Fruit fly (Drosophila melanogaster) whole organism, embryonic: Measurements from ENCODE around the gene ds.

Experiments used
- ATbp ChIP-seq: fragments of 200-800 bp; sonication (Bioruptor generic); optimal IDR thresholded peaks from 2 replicates; lab custom pipeline; 2017; ENCODE audit warnings: missing biosample characterization, mild to moderate bottlenecking, missing genetic modification characterization, missing genetic modification reagents
- CG10431 ChIP-seq: fragments of 200-800 bp; sonication (Bioruptor generic); optimal IDR thresholded peaks from 3 replicates; lab custom pipeline; 2018; ENCODE audit warnings: missing biosample characterization, mild to moderate bottlenecking, missing genetic modification characterization
- CG10979 ChIP-seq: fragments of 200-800 bp; sonication (Bioruptor generic); optimal IDR thresholded peaks from 2 replicates; lab custom pipeline; 2018; ENCODE audit warnings: missing biosample characterization, mild to moderate bottlenecking, missing genetic modification characterization, moderate library complexity
- CG11093 ChIP-seq: fragments of 200-800 bp; sonication (Bioruptor generic); IDR thresholded peaks from 3 replicates; pipeline ENCODE4 v1.3.6; 2022; ENCODE audit warnings: missing biosample characterization, missing genetic modification characterization
- CG11560 ChIP-seq: fragments of 200-800 bp; sonication (Bioruptor generic); IDR thresholded peaks from 3 replicates; pipeline ENCODE4 v1.3.6; 2022; ENCODE audit warnings: missing biosample characterization, missing genetic modification characterization
- CG11723 ChIP-seq: fragments of 200-800 bp; sonication (Bioruptor generic); optimal IDR thresholded peaks from 2 replicates; lab custom pipeline; 2017; ENCODE audit warnings: missing biosample characterization, mild to moderate bottlenecking, missing genetic modification characterization
- CG13424 ChIP-seq: fragments of 200-800 bp; sonication (Bioruptor generic); optimal IDR thresholded peaks from 2 replicates; lab custom pipeline; 2019; ENCODE audit warnings: missing biosample characterization, mild to moderate bottlenecking, missing genetic modification characterization, moderate library complexity
- CG14860 ChIP-seq: fragments of 200-800 bp; sonication (Bioruptor generic); IDR thresholded peaks from 3 replicates; pipeline ENCODE4 v1.3.6; 2022; ENCODE audit warnings: missing biosample characterization, missing genetic modification characterization; ENCODE audit not compliant: partially characterized antibody
- CG30020 ChIP-seq: fragments of 200-800 bp; optimal IDR thresholded peaks from 2 replicates; lab custom pipeline; 2019; ENCODE audit warnings: missing biosample characterization, mild to moderate bottlenecking, missing genetic modification characterization, moderate library complexity
- CG30403 ChIP-seq: fragments of 200-800 bp; sonication (Bioruptor generic); optimal IDR thresholded peaks from 3 replicates; lab custom pipeline; 2016; ENCODE audit warnings: missing biosample characterization, missing genetic modification characterization
- CG31441 ChIP-seq: fragments of 200-800 bp; sonication (Bioruptor generic); IDR thresholded peaks from 2 replicates; pipeline ENCODE4 v1.3.6; 2022; ENCODE audit warnings: missing biosample characterization, missing genetic modification characterization
- CG3163 ChIP-seq: fragments of 200-800 bp; sonication (Bioruptor generic); optimal IDR thresholded peaks from 3 replicates; lab custom pipeline; 2016; ENCODE audit warnings: missing biosample characterization, missing genetic modification characterization
- CG32767 ChIP-seq: fragments of 200-800 bp; sonication (Bioruptor generic); IDR thresholded peaks from 2 replicates; pipeline ENCODE4 v1.3.6; 2022; ENCODE audit warnings: missing biosample characterization, missing genetic modification characterization
- CG32772 ChIP-seq: fragments of 200-800 bp; sonication (Bioruptor generic); IDR thresholded peaks from 2 replicates; pipeline ENCODE4 v1.3.6; 2022; ENCODE audit warnings: missing biosample characterization, missing genetic modification characterization
- CG3838 ChIP-seq: fragments of 200-800 bp; sonication (Bioruptor generic); optimal IDR thresholded peaks from 3 replicates; lab custom pipeline; 2016; ENCODE audit warnings: missing biosample characterization, missing genetic modification characterization
- CG4328 ChIP-seq: fragments of 200-800 bp; sonication (Bioruptor generic); optimal IDR thresholded peaks from 3 replicates; lab custom pipeline; 2017; ENCODE audit warnings: missing biosample characterization, missing genetic modification reagents, missing genetic modification characterization
- CG4820 ChIP-seq: fragments of 200-800 bp; sonication (Bioruptor generic); optimal IDR thresholded peaks from 3 replicates; lab custom pipeline; 2016; ENCODE audit warnings: missing biosample characterization, missing genetic modification characterization
- CG6854 ChIP-seq: fragments of 200-800 bp; sonication (Bioruptor generic); optimal IDR thresholded peaks from 3 replicates; lab custom pipeline; 2017; ENCODE audit warnings: missing biosample characterization, mild to moderate bottlenecking, missing genetic modification characterization
- CG7357 ChIP-seq: fragments of 200-800 bp; sonication (Bioruptor generic); IDR thresholded peaks from 3 replicates; pipeline ENCODE4 v1.3.6; 2022; ENCODE audit warnings: missing biosample characterization, missing genetic modification characterization
- CG7745 ChIP-seq: fragments of 200-800 bp; sonication (Bioruptor generic); optimal IDR thresholded peaks from 2 replicates; lab custom pipeline; 2018; ENCODE audit warnings: missing biosample characterization, mild to moderate bottlenecking, missing genetic modification characterization, moderate library complexity
- CoRest ChIP-seq: fragments of 200-800 bp; sonication (Bioruptor generic); optimal IDR thresholded peaks from 3 replicates; lab custom pipeline; 2018; ENCODE audit warnings: missing biosample characterization, mild to moderate bottlenecking, missing genetic modification characterization, moderate library complexity
- Deaf1 ChIP-seq: fragments of 200-800 bp; optimal IDR thresholded peaks from 3 replicates; lab custom pipeline; 2019; ENCODE audit warnings: missing biosample characterization, mild to moderate bottlenecking, missing genetic modification characterization, moderate library complexity
- Dll ChIP-seq: fragments of 200-800 bp; sonication (Bioruptor generic); IDR thresholded peaks from 4 replicates; pipeline ENCODE4 v1.3.6; 2022; ENCODE audit warnings: missing biosample characterization, missing genetic modification characterization; ENCODE audit not compliant: partially characterized antibody
- Drgx ChIP-seq: fragments of 200-800 bp; sonication (Bioruptor generic); IDR thresholded peaks from 2 replicates; pipeline ENCODE4 v1.3.6; 2022; ENCODE audit warnings: missing biosample characterization, missing genetic modification characterization
- E2f1 ChIP-seq: fragments of 200-800 bp; sonication (Bioruptor generic); IDR thresholded peaks from 2 replicates; pipeline ENCODE4 v1.3.6; 2022; ENCODE audit warnings: missing biosample characterization, missing genetic modification characterization
- HLH4C ChIP-seq: fragments of 200-800 bp; sonication (Bioruptor generic); IDR thresholded peaks from 3 replicates; pipeline ENCODE4 v1.3.6; 2022; ENCODE audit warnings: missing biosample characterization, missing genetic modification characterization; ENCODE audit not compliant: partially characterized antibody
- HLH54F ChIP-seq: fragments of 200-800 bp; sonication (Bioruptor generic); optimal IDR thresholded peaks from 3 replicates; lab custom pipeline; 2016; ENCODE audit warnings: missing biosample characterization, missing genetic modification characterization
- Hey ChIP-seq: fragments of 200-800 bp; sonication (Bioruptor generic); optimal IDR thresholded peaks from 3 replicates; lab custom pipeline; 2018; ENCODE audit warnings: missing biosample characterization, mild to moderate bottlenecking, missing genetic modification characterization
- Hr78 ChIP-seq, 2 experiments: fragments of 200-800 bp in 1 of 2; fragments of >200 bp in 1 of 2; sonication (Bioruptor generic) in 1 of 2; optimal IDR thresholded peaks; 2 replicates each; lab custom pipeline; 2017 to 2019; ENCODE audit warnings: missing biosample characterization in 2 of 2, missing genetic modification characterization in 2 of 2, mild to moderate bottlenecking in 1 of 2, moderate library complexity in 1 of 2
- MESR4 ChIP-seq: fragments of 200-800 bp; sonication (Bioruptor generic); optimal IDR thresholded peaks from 2 replicates; lab custom pipeline; 2018; ENCODE audit warnings: missing biosample characterization, mild to moderate bottlenecking, missing genetic modification characterization, moderate library complexity
- MTF-1 ChIP-seq: fragments of 200-800 bp; sonication (Bioruptor generic); optimal IDR thresholded peaks from 2 replicates; lab custom pipeline; 2018; ENCODE audit warnings: missing biosample characterization, mild to moderate bottlenecking, missing genetic modification characterization, borderline replicate concordance
- Med ChIP-seq: fragments of 200-800 bp; sonication (Bioruptor generic); peaks from one replicate; lab custom pipeline; 2016; ENCODE audit warnings: missing biosample characterization, missing genetic modification characterization, mild to moderate bottlenecking, inconsistent platforms, moderate library complexity
- NC2β ChIP-seq: fragments of 200-800 bp; sonication (Bioruptor generic); optimal IDR thresholded peaks from 2 replicates; lab custom pipeline; 2016; ENCODE audit warnings: missing biosample characterization, missing genetic modification characterization
- Nf-YB ChIP-seq: fragments of 200-800 bp; sonication (Bioruptor generic); optimal IDR thresholded peaks from 3 replicates; lab custom pipeline; 2019; ENCODE audit warnings: missing biosample characterization, mild to moderate bottlenecking, missing genetic modification characterization, moderate library complexity
- Tbp ChIP-seq: fragments of >200 bp; optimal IDR thresholded peaks from 2 replicates; lab custom pipeline; 2018; ENCODE audit warnings: missing biosample characterization, missing genetic modification characterization
- bab2 ChIP-seq: fragments of 200-800 bp; sonication (Bioruptor generic); optimal IDR thresholded peaks from 2 replicates; lab custom pipeline; 2016; ENCODE audit warnings: missing biosample characterization, missing genetic modification characterization
- dm ChIP-seq: fragments of 200-800 bp; sonication (Bioruptor generic); optimal IDR thresholded peaks from 3 replicates; lab custom pipeline; 2016; ENCODE audit warnings: missing biosample characterization, missing genetic modification characterization
- dpn ChIP-seq, 2 experiments: fragments of 200-800 bp; sonication (Bioruptor generic); optimal IDR thresholded peaks; 3 replicates each; lab custom pipeline; 2016; ENCODE audit warnings: missing biosample characterization in 2 of 2, missing genetic modification characterization in 2 of 2
- esg ChIP-seq: fragments of 200-800 bp; sonication (Bioruptor generic); conservative IDR thresholded peaks from 2 replicates; pipeline ENCODE4 v1.3.6; 2022; ENCODE audit warnings: missing biosample characterization, missing genetic modification characterization
- gfzf ChIP-seq: fragments of 200-800 bp; sonication (Bioruptor generic); optimal IDR thresholded peaks from 2 replicates; lab custom pipeline; 2016; ENCODE audit warnings: missing biosample characterization, mild to moderate bottlenecking, missing genetic modification characterization, moderate library complexity
- mam ChIP-seq: fragments of 200-800 bp; sonication (Bioruptor generic); optimal IDR thresholded peaks from 3 replicates; lab custom pipeline; 2016; ENCODE audit warnings: missing biosample characterization, missing genetic modification characterization
- pzg ChIP-seq: fragments of 200-800 bp; sonication (Bioruptor generic); optimal IDR thresholded peaks from 3 replicates; lab custom pipeline; 2018; ENCODE audit warnings: missing biosample characterization, mild to moderate bottlenecking, missing genetic modification characterization, moderate library complexity
- repo ChIP-seq: fragments of 200-800 bp; sonication (Bioruptor generic); optimal IDR thresholded peaks from 2 replicates; lab custom pipeline; 2016; ENCODE audit warnings: missing biosample characterization, missing genetic modification characterization
- shn ChIP-seq: fragments of 200-800 bp; sonication (Bioruptor generic); optimal IDR thresholded peaks from 3 replicates; lab custom pipeline; 2016; ENCODE audit warnings: missing biosample characterization, missing genetic modification characterization
- slp2 ChIP-seq: fragments of 200-800 bp; sonication (Bioruptor generic); optimal IDR thresholded peaks from 2 replicates; lab custom pipeline; 2016; ENCODE audit warnings: missing biosample characterization, missing genetic modification characterization
- sr ChIP-seq: fragments of 200-800 bp; sonication (Bioruptor generic); IDR thresholded peaks from 3 replicates; pipeline ENCODE4 v1.3.6; 2022; ENCODE audit warnings: missing biosample characterization, missing genetic modification characterization
- stc ChIP-seq: fragments of 200-800 bp; sonication (Bioruptor generic); IDR thresholded peaks from 2 replicates; pipeline ENCODE4 v1.3.6; 2022; ENCODE audit warnings: missing biosample characterization, missing genetic modification characterization
- stwl ChIP-seq: fragments of 200-800 bp; sonication (Bioruptor generic); optimal IDR thresholded peaks from 3 replicates; lab custom pipeline; 2018; ENCODE audit warnings: missing biosample characterization, mild to moderate bottlenecking, missing genetic modification characterization, moderate library complexity
- tll ChIP-seq, 2 experiments: fragments of 200-800 bp in 1 of 2; fragments of >200 bp in 1 of 2; sonication (Bioruptor generic) in 1 of 2; optimal IDR thresholded peaks; 2 replicates each; lab custom pipeline; 2017 to 2019; ENCODE audit warnings: missing biosample characterization in 2 of 2, missing genetic modification characterization in 2 of 2, mild to moderate bottlenecking in 1 of 2, moderate library complexity in 1 of 2
- toy ChIP-seq: fragments of 200-800 bp; sonication (Bioruptor generic); IDR thresholded peaks from 2 replicates; pipeline ENCODE4 v1.3.6; 2022; ENCODE audit warnings: missing biosample characterization, missing genetic modification characterization

ds gene

DNA sequence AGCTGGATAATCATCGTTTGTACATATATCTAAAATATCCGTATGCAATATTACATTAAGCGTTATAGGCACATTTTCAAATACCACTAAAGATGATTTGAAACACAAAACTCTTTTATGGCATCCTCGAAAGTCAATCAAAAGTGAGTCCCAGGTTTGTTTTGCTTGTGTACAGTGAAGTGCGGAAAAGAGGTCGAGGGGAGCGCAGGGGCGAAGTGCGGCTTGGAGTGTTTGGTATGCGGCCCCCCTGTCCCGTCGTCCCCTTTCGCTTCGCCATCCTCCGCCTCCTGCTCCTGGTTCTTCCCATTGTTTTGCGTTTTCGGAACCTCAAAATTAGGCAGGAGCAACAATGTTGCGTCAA is 686 bp upstream of the ds start (continued):
- peak in 1 of 2 experiments; percentile 74 for TF ChIP-seq Hr78 (GFP tag; optimal IDR thresholded peaks at IDR 0.05; lab: Kevin White, UChicago)
- TF ChIP-seq stc (GFP tag; lab: Robert Waterston, UW): peak; percentile 84
- TF ChIP-seq CG31441 (GFP tag; lab: Robert Waterston, UW): peak; percentile 94
- TF ChIP-seq E2f1 (GFP tag; lab: Robert Waterston, UW): peak; percentile 84
- no peak for TF ChIP-seq gfzf (GFP tag; lab: Kevin White, UChicago)
- TF ChIP-seq mam (GFP tag; lab: Kevin White, UChicago): peak; percentile 71
- peak; percentile 74 for TF ChIP-seq CG32767 (GFP tag; lab: Robert Waterston, UW)
- TF ChIP-seq Nf-YB (GFP tag; lab: Kevin White, UChicago): peak; percentile 66
- TF ChIP-seq CoRest (tag; lab: Kevin White, UChicago): peak; percentile 84
- peak; percentile 87 for TF ChIP-seq CG4820 (GFP tag; lab: Kevin White, UChicago)
- peak; percentile 53 for TF ChIP-seq CG3838 (GFP tag; lab: Kevin White, UChicago)
- TF ChIP-seq CG13424 (tag; lab: Kevin White, UChicago): peak; percentile 78
- peak; percentile 29 for TF ChIP-seq MESR4 (GFP tag; lab: Kevin White, UChicago)
- TF ChIP-seq Hey (tag; lab: Kevin White, UChicago): no peak
- TF ChIP-seq dm: peak; percentile 69
- peak; percentile 13 for TF ChIP-seq Deaf1
- peak; percentile 75 for TF ChIP-seq repo
- peak; percentile 97 for TF ChIP-seq Med
- TF ChIP-seq slp2 (GFP tag; lab: Kevin White, UChicago): peak; percentile 80
- no peak for TF ChIP-seq Dll (GFP tag; lab: Robert Waterston, UW)
- TF ChIP-seq Tbp (GFP tag; lab: Kevin White, UChicago): no peak
- no peak for TF ChIP-seq CG14860
- peak; percentile 66; the same call in 1 of the 3 replicates for TF ChIP-seq CG11560 (tag; lab: Robert Waterston, UW)
- no peak for TF ChIP-seq CG7745 (tag; lab: Kevin White, UChicago)
- TF ChIP-seq sr (GFP tag; lab: Robert Waterston, UW): 0 out of 3 replicates have a peak, but pooled peaks have one; percentile 47
- TF ChIP-seq CG3163 (GFP tag; lab: Kevin White, UChicago): peak; percentile 71
- TF ChIP-seq Drgx (GFP tag; lab: Robert Waterston, UW): peak; percentile 98
- TF ChIP-seq CG32772 (GFP tag; lab: Robert Waterston, UW): peak; percentile 83
- peak; percentile 62 for TF ChIP-seq HLH54F (GFP tag; lab: Kevin White, UChicago)
- peak; percentile 93 for TF ChIP-seq CG10979 (tag; lab: Kevin White, UChicago)
- TF ChIP-seq CG11093 (GFP tag; lab: Robert Waterston, UW): peak; percentile 89
- no peak for TF ChIP-seq HLH4C (GFP tag; lab: Robert Waterston, UW)
- TF ChIP-seq CG4328: peak; percentile 2
- TF ChIP-seq CG30403 (GFP tag; lab: Kevin White, UChicago): peak; percentile 87
- TF ChIP-seq esg (GFP tag; lab: Robert Waterston, UW): peak; percentile 68
- peak; percentile 94 for TF ChIP-seq NC2β (GFP tag; lab: Kevin White, UChicago)
- no peak for TF ChIP-seq CG6854 (GFP tag; lab: Kevin White, UChicago)
- TF ChIP-seq toy (GFP tag; lab: Robert Waterston, UW): no peak
- peak; percentile 81 to 88 for TF ChIP-seq dpn (GFP tag; optimal IDR thresholded peaks at IDR 0.05; lab: Kevin White, UChicago)
- TF ChIP-seq MTF-1 (GFP tag; lab: Kevin White, UChicago): peak; percentile 68
- TF ChIP-seq ATbp: peak; percentile 94
- TF ChIP-seq CG11723 (GFP tag; lab: Kevin White, UChicago): peak; percentile 69
- TF ChIP-seq CG7357 (GFP tag; lab: Robert Waterston, UW): peak; percentile 66; the same call in 2 of the 3 replicates
- no peak for TF ChIP-seq CG10431
- no peak for TF ChIP-seq tll (GFP tag; optimal IDR thresholded peaks at IDR 0.05; lab: Kevin White, UChicago)
- peak; percentile 87 for TF ChIP-seq shn
- peak; percentile 44 for TF ChIP-seq stwl (tag; lab: Kevin White, UChicago)
- no peak for TF ChIP-seq CG30020 (tag; lab: Kevin White, UChicago)
- no peak for TF ChIP-seq pzg
- TF ChIP-seq bab2: peak; percentile 82
